Worm (Caenorhabditis elegans): Measurements from ENCODE around the gene oac-21.

Gene oac-21

ce11 chrIV:3885369-3885768, 3.7 kb upstream of the oac-21 start, which contains the start of gene oac-22:
Gene oac-22, plus strand, starts transcription at chrIV:3885669.
- TF ChIP-seq vab-15 (tag; optimal IDR thresholded peaks at IDR 0.05) (no peak), blmp-1 (tag; optimal IDR thresholded peaks at IDR 0.05) (no peak), nhr-76 (tag; optimal IDR thresholded peaks at IDR 0.05) (no peak), egl-13 (tag; optimal IDR thresholded peaks at IDR 0.05) (no peak), lin-39 (tag; optimal IDR thresholded peaks at IDR 0.05) (no peak), mep-1 (tag; optimal IDR thresholded peaks at IDR 0.05) (no peak), C16A3.4 (tag; optimal IDR thresholded peaks at IDR 0.05) (no peak), efl-3 (GFP tag; optimal IDR thresholded peaks at IDR 0.05) (no peak), swsn-7 (tag; optimal IDR thresholded peaks at IDR 0.05) (no peak), lin-13 (GFP tag; optimal IDR thresholded peaks at IDR 0.05) (no peak), nhr-12 (tag; optimal IDR thresholded peaks at IDR 0.05) (no peak), snpc-4 (tag; optimal IDR thresholded peaks at IDR 0.05) (no peak), aly-2 (tag; optimal IDR thresholded peaks at IDR 0.05) (no peak), C34B4.2 (tag; optimal IDR thresholded peaks at IDR 0.05) (no peak), nhr-11 (tag; optimal IDR thresholded peaks at IDR 0.05) (no peak)

- no peak for TF ChIP-seq pax-3 (tag; optimal IDR thresholded peaks at IDR 0.05)
- no peak for TF ChIP-seq nhr-84 (tag; optimal IDR thresholded peaks at IDR 0.05)
- no peak for TF ChIP-seq pag-3 (tag; optimal IDR thresholded peaks at IDR 0.05; ENCODE audit: borderline replicate concordance, insufficient read depth)
- TF ChIP-seq sptf-1 (tag; optimal IDR thresholded peaks at IDR 0.05): no peak
- TF ChIP-seq sup-37 (GFP tag; optimal IDR thresholded peaks at IDR 0.05): no peak
- no peak for TF ChIP-seq nhr-11 (tag; optimal IDR thresholded peaks at IDR 0.05)
- TF ChIP-seq nhr-47 (tag; optimal IDR thresholded peaks at IDR 0.05): no peak
- TF ChIP-seq lsy-2 (tag; optimal IDR thresholded peaks at IDR 0.05): no peak
- TF ChIP-seq C34B4.2 (tag; optimal IDR thresholded peaks at IDR 0.05): no peak
- TF ChIP-seq lin-15B (tag; optimal IDR thresholded peaks at IDR 0.05): no peak
- no peak for TF ChIP-seq isw-1 (GFP tag; IDR thresholded peaks at IDR 0.05)
- TF ChIP-seq ztf-4 (tag; optimal IDR thresholded peaks at IDR 0.05): no peak
- no peak for TF ChIP-seq elt-2 (tag; optimal IDR thresholded peaks at IDR 0.05)
- no peak for TF ChIP-seq nhr-237 (tag; optimal IDR thresholded peaks at IDR 0.05)
- TF ChIP-seq snpc-4 (tag; optimal IDR thresholded peaks at IDR 0.05): no peak
- no peak for TF ChIP-seq mef-2 (tag; optimal IDR thresholded peaks at IDR 0.05)
- TF ChIP-seq C16A3.4 (tag; optimal IDR thresholded peaks at IDR 0.05): no peak
Observed at ce11 chrIV:3892027-3892426, 3.0 kb downstream of the oac-21 start, which contains the start of gene F56D6.9. Gene F56D6.9, plus strand, starts transcription at chrIV:3892327.

- TF ChIP-seq unc-30 (tag; optimal IDR thresholded peaks at IDR 0.05) (no peak), efl-1 (optimal IDR thresholded peaks at IDR 0.05) (no peak), efl-1 (GFP tag; optimal IDR thresholded peaks at IDR 0.05 in 1 of 2) (peak in 1 of 2 experiments; percentile 67), ets-5 (GFP tag; IDR thresholded peaks at IDR 0.05) (no peak), swsn-7 (tag; optimal IDR thresholded peaks at IDR 0.05) (no peak), ztf-11 (tag; optimal IDR thresholded peaks at IDR 0.05) (no peak), fkh-4 (tag; optimal IDR thresholded peaks at IDR 0.05; ENCODE audit: borderline replicate concordance) (peak; percentile 45), ceh-82 (tag; optimal IDR thresholded peaks at IDR 0.05) (no peak), nhr-71 (tag; optimal IDR thresholded peaks at IDR 0.05) (no peak), ces-1 (GFP tag; optimal IDR thresholded peaks at IDR 0.05) (no peak), F16B12.6 (tag; optimal IDR thresholded peaks at IDR 0.05) (no peak), dsc-1 (tag; optimal IDR thresholded peaks at IDR 0.05) (peak; percentile 75), xbp-1 (tag; optimal IDR thresholded peaks at IDR 0.05) (no peak), lsy-2 (tag; optimal IDR thresholded peaks at IDR 0.05) (no peak), unc-98 (GFP tag; IDR thresholded peaks at IDR 0.05) (no peak)
Observed at ce11 chrIV:3894004-3894480, 5.0 kb downstream of the oac-21 start, which contains the start of gene F56D6.8. Gene F56D6.8, minus strand, starts transcription at chrIV:3894430.

Data from whole organism, L1 larva.